Fruit fly (Drosophila melanogaster): ENCODE measurements around the gene CG44532.
A peak's percentile ranks its signal among the peaks of the same experiment; 100 is the strongest.

CG44532 gene

DNA sequence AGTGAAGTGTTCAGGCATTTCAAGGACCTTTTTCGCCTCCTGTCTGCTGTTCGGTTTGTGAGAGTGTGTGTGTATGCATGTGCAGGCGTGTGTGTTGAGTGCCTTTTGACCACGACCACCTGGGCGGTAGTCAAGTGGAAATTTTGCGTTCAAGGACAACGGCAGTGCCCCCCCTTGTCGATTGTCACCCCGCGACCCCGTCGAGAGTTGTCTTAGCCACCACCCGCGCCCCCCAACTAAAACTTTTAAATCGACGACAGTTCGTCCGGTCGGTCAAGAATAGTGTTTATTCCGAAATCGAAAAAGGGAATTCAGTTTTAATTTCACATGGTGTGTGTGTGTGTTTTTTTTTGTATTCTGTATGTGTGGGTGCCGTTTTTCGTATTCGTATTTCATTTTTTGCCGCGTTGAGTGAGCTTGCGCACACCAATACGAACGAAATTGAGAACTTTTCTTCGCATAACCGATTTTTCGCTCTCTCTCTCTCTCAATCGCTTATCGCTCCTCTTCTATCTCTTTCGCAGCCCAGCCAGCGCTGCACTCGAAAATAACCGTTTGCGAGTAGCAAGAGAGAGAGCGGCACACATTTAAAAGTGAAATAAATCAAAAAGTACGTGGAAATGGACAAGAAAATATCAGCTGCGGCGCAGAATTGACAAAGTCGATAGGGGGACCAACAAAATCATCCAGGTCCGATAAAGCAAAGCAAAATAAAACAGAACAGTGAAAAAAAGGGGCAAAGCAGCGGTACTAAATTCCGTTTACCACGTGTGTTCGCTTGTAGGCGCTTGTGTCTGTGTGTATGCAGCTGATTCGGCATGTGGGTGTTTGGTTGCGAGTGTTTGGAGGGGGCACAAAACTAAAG is 2.0 kb downstream of the CG44532 start (continued):
- TF ChIP-seq psq (GFP tag; optimal IDR thresholded peaks at IDR 0.05) (peak; percentile 50), dsf (GFP tag; optimal IDR thresholded peaks at IDR 0.05; ENCODE audit: borderline replicate concordance) (no peak), CG9705 (GFP tag; optimal IDR thresholded peaks at IDR 0.05) (no peak), Myc (optimal IDR thresholded peaks at IDR 0.05) (peak; percentile 64)

DNA sequence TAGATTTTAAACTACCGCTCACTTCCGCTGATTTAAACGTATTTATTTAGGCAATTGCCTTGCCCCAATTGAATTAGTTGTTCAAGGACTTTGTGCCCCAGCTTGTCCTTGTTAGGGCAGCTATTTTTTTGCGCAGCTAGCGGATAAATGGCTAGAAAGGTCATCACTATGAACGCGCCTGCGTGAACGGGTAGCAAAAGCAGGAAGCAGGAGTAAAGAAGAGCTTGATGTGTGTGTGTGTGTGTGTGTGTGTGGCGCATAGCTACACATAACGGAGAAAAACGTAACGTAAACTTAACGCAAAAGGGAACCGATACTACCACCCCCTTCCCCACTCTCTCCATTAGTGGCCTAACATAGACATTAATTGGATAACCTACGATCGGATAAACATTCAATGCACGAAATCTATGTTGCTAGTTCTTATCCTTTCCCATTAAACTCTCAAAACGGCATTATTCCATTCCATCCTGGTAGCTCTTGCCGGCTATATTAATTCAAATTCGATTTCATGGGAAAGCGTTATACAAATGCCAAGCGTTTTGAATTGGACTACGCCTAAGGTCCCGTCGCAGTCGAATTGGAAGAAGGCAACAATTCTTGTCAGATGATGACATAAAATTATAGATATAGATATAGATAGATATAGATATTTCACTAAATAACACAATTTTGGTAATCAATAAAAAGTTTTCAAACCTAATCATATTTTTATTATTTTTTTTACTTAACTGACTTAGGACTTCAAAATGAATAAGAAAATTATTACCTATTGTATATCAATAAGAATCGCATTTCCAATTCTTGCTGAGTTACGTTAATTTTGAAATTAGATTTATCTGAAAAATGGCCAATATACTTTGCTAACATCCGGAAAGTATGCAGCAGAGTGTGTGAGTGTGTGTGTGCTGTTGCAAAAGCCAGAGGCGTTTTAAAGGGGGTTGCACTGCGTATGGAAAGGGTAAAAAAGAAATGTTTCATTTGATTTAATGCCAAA is 2.9 kb downstream of the CG44532 start:
- no peak for TF ChIP-seq Mio (GFP tag; optimal IDR thresholded peaks at IDR 0.05)
- no peak for TF ChIP-seq ey (GFP tag; optimal IDR thresholded peaks at IDR 0.05)
- peak; percentile 37 for TF ChIP-seq woc (GFP tag; optimal IDR thresholded peaks at IDR 0.05)
- TF ChIP-seq dsf (GFP tag; optimal IDR thresholded peaks at IDR 0.05; ENCODE audit: borderline replicate concordance), result no peak

DNA sequence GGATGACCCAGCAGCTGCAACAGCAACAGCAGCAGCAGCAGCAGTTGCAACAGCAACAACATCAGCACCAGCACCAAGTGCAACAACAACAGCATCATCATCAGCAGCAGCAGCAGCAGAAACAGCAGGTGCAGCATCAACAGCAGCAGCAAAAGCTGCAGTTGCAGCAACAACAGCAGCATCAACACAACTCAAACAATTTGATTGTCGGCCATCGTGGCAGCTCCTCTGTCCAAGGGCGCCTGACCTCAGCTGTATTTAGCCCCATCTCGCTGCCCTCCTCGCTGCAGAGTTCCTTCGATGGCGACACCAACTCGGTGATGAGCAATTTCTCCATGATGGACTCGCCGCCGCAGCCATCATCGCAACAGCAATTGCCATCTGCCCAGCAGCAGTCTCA is 6.4 kb downstream of the CG44532 start:
- no peak for TF ChIP-seq ey (GFP tag; optimal IDR thresholded peaks at IDR 0.05)
- peak; percentile 93 for TF ChIP-seq Dfd (GFP tag; optimal IDR thresholded peaks at IDR 0.05)
- no peak for TF ChIP-seq Rel (GFP tag; optimal IDR thresholded peaks at IDR 0.05)
- TF ChIP-seq Rel (tag; optimal IDR thresholded peaks at IDR 0.05), result no peak

DNA sequence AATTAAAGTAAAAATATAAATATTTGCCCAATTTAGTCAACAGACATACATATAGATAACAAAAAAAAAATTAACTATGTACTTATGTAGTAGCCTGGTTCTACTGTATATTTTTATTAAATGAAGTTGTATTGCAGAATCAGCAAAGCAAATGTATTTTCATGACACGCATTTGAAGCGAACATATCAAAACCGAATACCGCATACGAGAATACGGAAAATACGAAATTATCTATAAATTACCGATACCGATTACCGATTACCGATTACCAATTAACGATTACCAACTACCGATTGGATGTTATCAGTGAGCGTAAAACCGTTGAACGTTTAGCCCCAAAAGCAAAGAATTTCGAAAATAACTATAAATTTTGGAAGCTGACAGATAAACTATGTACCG is 25.5 kb downstream of the CG44532 start:
- TF ChIP-seq Jra (GFP tag; optimal IDR thresholded peaks at IDR 0.05) (no peak), usp (GFP tag; optimal IDR thresholded peaks at IDR 0.05) (no peak), sage (GFP tag; optimal IDR thresholded peaks at IDR 0.05) (no peak), HLH106 (tag; optimal IDR thresholded peaks at IDR 0.05) (no peak), dl (GFP tag; optimal IDR thresholded peaks at IDR 0.05; ENCODE audit: insufficient read depth in 1 of 2, partially characterized antibody in 2 of 2) (no peak), dsf (GFP tag; optimal IDR thresholded peaks at IDR 0.05; ENCODE audit: borderline replicate concordance) (no peak), Dif (GFP tag; optimal IDR thresholded peaks at IDR 0.05; ENCODE audit: partially characterized antibody) (no peak), fru (GFP tag; optimal IDR thresholded peaks at IDR 0.05) (no peak), OdsH (GFP tag; optimal IDR thresholded peaks at IDR 0.05) (no peak), psq (GFP tag; optimal IDR thresholded peaks at IDR 0.05) (no peak), Sp1 (GFP tag; optimal IDR thresholded peaks at IDR 0.05) (no peak), woc (GFP tag; optimal IDR thresholded peaks at IDR 0.05) (no peak), brk (GFP tag; optimal IDR thresholded peaks at IDR 0.05) (no peak), Mio (GFP tag; optimal IDR thresholded peaks at IDR 0.05) (no peak), GATAd (GFP tag; optimal IDR thresholded peaks at IDR 0.05) (no peak)

DNA sequence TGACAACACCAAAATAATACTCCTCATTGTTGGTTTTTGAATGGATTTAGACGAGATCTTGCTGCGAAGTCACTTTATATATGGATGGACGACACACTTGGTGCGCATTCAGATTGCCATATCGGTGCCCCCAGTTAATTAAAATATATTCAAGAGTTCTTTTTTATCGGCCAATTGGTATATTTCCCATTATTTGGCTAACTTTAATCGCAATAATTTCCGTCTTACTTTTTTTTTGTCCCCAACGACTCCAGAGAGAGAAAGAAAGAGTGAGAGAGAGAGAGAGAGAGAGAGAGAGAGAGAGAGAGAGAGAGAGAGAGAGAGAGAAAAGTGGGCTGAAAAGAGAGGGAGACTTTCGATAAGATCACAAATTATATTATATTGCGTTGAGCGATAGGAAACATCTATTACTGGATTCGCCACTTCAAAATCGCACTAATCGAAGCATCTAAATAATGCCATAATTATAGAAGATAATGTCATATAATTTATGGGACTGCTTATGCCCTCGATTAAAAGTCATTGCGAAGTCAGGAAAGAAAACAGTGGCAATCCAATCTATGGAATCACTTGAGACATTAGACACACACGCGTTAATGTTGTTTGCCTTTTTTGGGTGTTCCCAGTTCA is 28.8 kb downstream of the CG44532 start, which contains the start of gene CG12115:
Gene CG12115, minus strand, starts transcription at position 51 of the 630 bp plus-strand sequence.
- no peak for TF ChIP-seq Jra (GFP tag; optimal IDR thresholded peaks at IDR 0.05)
- no peak for TF ChIP-seq sage (GFP tag; optimal IDR thresholded peaks at IDR 0.05)
- no peak for TF ChIP-seq pan (optimal IDR thresholded peaks at IDR 0.05)

DNA sequence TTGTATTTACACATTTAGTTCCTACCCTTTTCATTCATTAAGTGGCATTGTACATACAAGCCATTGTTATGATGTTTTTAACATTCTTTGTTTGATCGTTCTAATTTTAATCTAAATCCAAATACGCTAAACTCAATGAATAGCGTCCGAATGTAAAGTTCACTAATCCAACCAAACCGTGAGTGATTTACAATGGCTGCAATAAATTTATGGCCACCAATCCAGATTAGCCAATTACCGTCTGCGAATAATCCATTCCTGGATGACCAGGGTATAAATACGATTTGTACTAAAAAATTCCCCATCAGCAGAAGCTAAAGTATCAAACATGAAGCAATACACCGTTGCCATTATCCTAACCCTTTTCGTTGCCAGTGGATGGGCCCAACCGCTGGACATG is 29.5 kb downstream of the CG44532 start, which contains the start of gene CG12057:
Gene CG12057, plus strand, starts transcription at position 301 of the 400 bp plus-strand sequence.
- TF ChIP-seq usp (GFP tag; optimal IDR thresholded peaks at IDR 0.05) (no peak), GATAd (GFP tag; optimal IDR thresholded peaks at IDR 0.05) (no peak), foxo (GFP tag; optimal IDR thresholded peaks at IDR 0.05) (no peak)

DNA sequence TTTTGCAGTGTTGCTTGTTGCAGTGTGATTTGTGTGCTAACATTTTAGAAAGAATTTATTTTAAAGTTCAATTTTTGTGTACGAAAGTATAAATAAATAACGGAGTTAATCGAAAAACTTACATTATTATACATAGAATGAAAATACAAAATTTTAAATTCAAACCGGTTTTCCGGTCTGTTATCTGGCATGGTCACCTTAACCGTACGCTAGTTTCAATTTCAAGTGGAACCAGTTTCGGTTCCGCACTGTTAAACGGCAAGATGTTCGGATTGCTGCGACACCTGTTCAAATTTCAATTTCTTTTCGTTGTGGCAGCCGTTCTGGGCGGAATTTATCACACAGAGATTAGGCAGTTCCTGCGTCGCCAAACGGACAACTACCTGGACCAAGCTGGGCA is 30.5 kb downstream of the CG44532 start, which contains the start of gene CG12056:
Gene CG12056, plus strand, starts transcription at position 241 of the 400 bp plus-strand sequence.
- TF ChIP-seq foxo (GFP tag; optimal IDR thresholded peaks at IDR 0.05) (no peak), HLH106 (tag; optimal IDR thresholded peaks at IDR 0.05) (no peak), dl (GFP tag; optimal IDR thresholded peaks at IDR 0.05; ENCODE audit: insufficient read depth in 1 of 2, partially characterized antibody in 2 of 2) (no peak), ey (GFP tag; optimal IDR thresholded peaks at IDR 0.05) (no peak), Mio (GFP tag; optimal IDR thresholded peaks at IDR 0.05) (no peak), Jra (GFP tag; optimal IDR thresholded peaks at IDR 0.05) (no peak), Hr78 (GFP tag; optimal IDR thresholded peaks at IDR 0.05) (no peak), sv (GFP tag; optimal IDR thresholded peaks at IDR 0.05) (no peak), Dfd (GFP tag; optimal IDR thresholded peaks at IDR 0.05) (no peak), sage (GFP tag; optimal IDR thresholded peaks at IDR 0.05) (no peak), CG32264 (GFP tag; optimal IDR thresholded peaks at IDR 0.05) (no peak), Hr83 (GFP tag; optimal IDR thresholded peaks at IDR 0.05; ENCODE audit: poor library complexity, severe bottlenecking) (no peak), lola (GFP tag; optimal IDR thresholded peaks at IDR 0.05) (no peak), brk (GFP tag; optimal IDR thresholded peaks at IDR 0.05) (no peak), Abd-B (GFP tag; optimal IDR thresholded peaks at IDR 0.05) (no peak)

All from whole organism, wandering third instar larva.